Fruit fly (Drosophila melanogaster) whole organism, larva: ENCODE data around the gene CG17075.

Source experiments
- noc ChIP-seq: fragments of 200-800 bp; sonication (Bioruptor generic); optimal IDR thresholded peaks from 3 replicates; lab custom pipeline; 2019; ENCODE audit warnings: missing biosample characterization, mild to moderate bottlenecking, missing genetic modification characterization, moderate library complexity

The CG17075 gene

DNA sequence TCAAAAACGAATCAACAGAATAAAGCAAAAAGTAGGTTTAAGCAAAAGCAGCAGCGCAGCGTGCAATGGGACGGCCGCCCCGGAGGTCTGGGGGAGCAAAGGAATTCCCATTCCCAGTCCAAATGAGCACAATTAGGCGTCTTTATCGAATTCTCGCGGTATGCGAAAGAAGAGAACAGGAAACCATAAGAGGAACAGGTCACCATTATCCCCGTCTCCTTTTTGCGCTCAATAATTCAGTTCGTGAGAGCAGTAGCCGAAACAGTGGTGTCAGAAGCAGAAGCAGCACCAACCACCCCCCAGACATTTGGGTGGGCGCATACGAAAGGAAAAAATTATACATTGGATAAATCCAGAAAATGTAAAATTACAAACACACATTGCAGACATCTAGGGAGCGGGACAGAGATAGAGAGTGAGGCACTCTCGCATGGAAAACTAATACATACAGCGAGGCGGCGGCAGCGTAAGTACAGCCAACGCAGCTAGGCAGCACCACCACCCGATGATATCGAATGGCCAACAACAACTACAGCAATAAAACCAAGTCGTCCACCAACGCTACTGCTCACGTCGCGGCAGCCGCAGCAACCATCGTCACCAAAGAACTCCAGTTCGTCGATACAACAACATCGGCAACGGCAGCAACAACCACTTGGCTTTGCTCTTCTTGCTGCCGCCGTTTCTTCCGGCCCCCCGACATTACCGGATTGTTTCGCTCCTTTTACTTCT is 43.3 kb downstream of the CG17075 start:
- no peak for TF ChIP-seq noc (tag; lab: Kevin White, UChicago)

DNA sequence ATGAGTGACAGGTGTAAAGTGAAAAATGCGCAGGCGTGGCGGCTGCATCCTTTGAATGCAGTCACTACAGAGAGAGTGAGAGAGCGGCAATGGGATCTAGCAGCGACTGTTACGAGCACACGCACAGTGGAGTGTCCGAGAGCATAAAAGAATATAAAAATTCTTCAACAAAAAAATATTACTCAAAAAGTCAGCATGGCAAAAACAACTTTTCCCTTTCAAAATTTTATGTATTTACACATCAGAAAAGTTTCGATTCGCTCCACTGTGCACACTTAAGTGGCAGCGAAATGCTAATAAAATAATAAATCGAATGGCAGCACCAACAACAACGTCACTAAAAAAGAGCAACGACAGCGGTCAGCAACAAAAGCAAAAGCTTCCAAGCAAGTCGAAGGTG is 44.0 kb downstream of the CG17075 start:
- peak; percentile 38 for TF ChIP-seq noc (tag; lab: Kevin White, UChicago)

DNA sequence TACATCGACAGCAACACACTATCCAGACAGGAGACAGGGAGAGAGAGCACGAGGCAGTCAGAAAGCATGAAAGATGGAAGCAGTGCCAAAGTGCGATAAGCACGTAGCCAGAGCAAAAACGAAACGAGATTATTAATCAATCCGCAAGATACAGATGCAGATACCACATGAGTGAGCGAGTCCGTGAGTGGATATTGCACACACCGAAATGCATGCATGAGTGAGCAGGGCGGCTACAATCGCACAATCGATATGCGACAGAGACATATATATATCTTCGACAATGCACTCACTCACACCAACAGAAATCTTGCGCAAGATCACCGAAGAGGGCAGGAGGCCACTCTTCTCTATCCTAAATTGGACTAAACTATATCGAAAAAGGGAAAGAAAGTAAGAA is 44.4 kb downstream of the CG17075 start:
- no peak for TF ChIP-seq noc (tag; lab: Kevin White, UChicago)

DNA sequence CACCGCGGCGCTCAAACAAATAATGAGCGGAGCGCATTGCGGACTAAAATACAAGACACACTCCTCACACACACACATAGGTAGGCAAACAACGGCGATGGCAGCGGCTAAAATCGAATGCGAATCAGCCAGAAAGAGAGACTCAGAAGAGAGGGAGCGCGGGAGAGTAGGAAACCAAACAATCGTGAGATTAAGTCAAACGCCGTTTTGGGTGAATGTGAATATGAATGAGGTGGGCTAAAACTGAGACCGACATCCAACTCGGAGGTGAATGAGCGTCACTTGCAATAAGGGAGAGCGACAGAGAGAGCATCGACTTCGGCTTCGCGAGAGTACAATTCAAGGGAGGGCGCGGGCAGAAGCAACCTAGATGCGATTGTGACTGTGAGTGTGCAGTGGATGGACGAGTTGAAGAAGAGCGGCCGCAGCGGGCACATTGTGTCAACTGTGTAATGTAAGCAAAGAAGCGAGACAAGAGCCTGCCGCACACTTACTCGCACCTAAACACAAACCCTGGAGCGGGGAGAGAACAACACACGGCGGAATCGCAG is 45.3 kb downstream of the CG17075 start:
- no peak for TF ChIP-seq noc (tag; lab: Kevin White, UChicago)

DNA sequence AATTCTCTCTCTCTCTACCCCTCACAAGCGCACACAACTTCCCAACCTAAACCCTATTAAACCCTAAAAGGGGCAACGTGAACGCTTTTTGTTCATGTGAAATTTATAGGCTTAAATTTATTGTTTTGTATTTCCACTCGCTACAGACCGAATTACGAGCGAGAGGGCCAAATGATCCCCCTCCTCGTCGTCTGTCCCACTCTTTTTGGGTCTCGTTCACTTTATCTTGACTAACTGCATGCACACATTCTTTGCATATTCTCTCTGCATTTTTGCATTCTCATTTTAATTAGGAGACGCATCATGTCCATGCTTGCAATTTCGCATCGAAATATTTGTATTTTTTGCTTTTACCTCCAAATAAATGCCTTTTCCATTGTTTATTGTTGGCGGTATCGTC is 46.2 kb downstream of the CG17075 start:
- no peak for TF ChIP-seq noc (tag; lab: Kevin White, UChicago)

DNA sequence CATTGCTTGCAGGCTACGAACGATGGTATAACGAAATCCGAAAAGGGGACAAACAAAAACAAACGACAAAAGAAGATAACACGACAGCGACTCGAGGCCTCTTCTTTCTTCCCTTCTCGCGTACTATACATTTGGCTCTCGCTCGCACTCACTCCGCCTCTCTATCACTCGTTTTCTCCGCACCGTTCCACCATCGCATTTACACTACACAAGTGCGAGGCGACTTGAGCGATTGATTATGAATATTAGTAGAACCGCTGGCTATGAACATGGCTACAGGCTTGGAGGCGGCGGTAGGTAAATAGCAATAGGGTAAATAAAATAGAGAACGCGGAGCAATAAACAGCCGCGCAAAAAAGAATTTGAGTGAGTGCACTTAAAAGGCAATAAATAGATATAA is 46.8 kb downstream of the CG17075 start:
- TF ChIP-seq noc (tag; lab: Kevin White, UChicago), result no peak

DNA sequence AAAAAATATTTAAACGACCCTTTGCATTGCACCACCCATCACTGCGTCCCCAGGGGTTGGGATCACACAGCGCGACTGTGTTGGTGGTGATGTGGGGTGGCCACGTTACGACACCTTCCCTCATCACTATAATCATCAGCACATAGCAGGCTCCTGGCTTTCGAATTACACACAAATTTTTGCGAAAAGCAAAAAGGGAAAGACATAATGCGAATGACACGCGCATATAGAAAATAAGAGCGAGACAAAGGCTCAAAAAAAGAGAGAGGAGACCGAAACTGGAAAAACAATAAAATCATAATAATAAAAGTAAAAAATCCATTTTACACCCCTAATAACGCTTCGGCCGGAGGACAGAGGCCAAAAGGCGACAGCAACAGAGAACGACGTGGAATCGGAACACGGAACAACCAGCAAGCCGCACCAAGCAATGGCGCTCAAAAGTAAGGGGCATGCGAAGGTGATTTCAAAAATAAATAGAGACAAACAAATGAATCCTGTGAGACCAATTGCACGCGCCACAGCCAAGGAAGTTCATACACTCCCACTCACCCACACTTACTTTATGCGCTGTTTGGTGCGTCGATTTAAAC is 47.8 kb downstream of the CG17075 start:
- no peak for TF ChIP-seq noc (tag; lab: Kevin White, UChicago)
